Worm (Caenorhabditis elegans): ENCODE results near the gene C15C8.4.

The C15C8.4 gene

ce11 chrV:12744979-12745378, 2.3 kb downstream of the C15C8.4 start, which contains the start of gene C15C8.7 (continued):
- TF ChIP-seq R02D3.7 (tag; optimal IDR thresholded peaks at IDR 0.05) (no peak), dmd-6 (GFP tag; IDR thresholded peaks at IDR 0.05) (peak; percentile 46; the same call in 1 of the 2 replicates), nhr-77 (tag; optimal IDR thresholded peaks at IDR 0.05) (no peak), php-3 (GFP tag; IDR thresholded peaks at IDR 0.05) (0 out of 2 replicates have a peak, but pooled peaks have one; percentile 28), rbr-2 (tag; optimal IDR thresholded peaks at IDR 0.05) (no peak), ama-1 (optimal IDR thresholded peaks at IDR 0.05) (peak; percentile 9), mep-1 (tag; optimal IDR thresholded peaks at IDR 0.05) (peak; percentile 1), snpc-4 (tag; optimal IDR thresholded peaks at IDR 0.05) (no peak)

ce11 chrV:12743778-12744502, 3.3 kb downstream of the C15C8.4 start:
- TF ChIP-seq skn-1 (tag; optimal IDR thresholded peaks at IDR 0.05): no peak
- TF ChIP-seq zip-11 (GFP tag; IDR thresholded peaks at IDR 0.05): no peak
- no peak for TF ChIP-seq ceh-62 (tag; optimal IDR thresholded peaks at IDR 0.05)
- TF ChIP-seq aha-1 (tag): no peak
- no peak for TF ChIP-seq snpc-4 (tag; optimal IDR thresholded peaks at IDR 0.05)
- no peak for TF ChIP-seq F49E8.2 (tag; optimal IDR thresholded peaks at IDR 0.05; ENCODE audit: borderline replicate concordance)
- no peak for TF ChIP-seq ZK337.2 (GFP tag; IDR thresholded peaks at IDR 0.05)
- TF ChIP-seq F44E2.7 (GFP tag; IDR thresholded peaks at IDR 0.05): no peak
- TF ChIP-seq ceh-82 (tag; optimal IDR thresholded peaks at IDR 0.05): no peak
- no peak for TF ChIP-seq D1046.2 (GFP tag; IDR thresholded peaks at IDR 0.05)
- no peak for TF ChIP-seq gei-8 (GFP tag; optimal IDR thresholded peaks at IDR 0.05)
- no peak for TF ChIP-seq nhr-76 (tag; optimal IDR thresholded peaks at IDR 0.05)
- no peak for TF ChIP-seq lin-39 (tag; optimal IDR thresholded peaks at IDR 0.05)
- no peak for TF ChIP-seq ces-1 (GFP tag; optimal IDR thresholded peaks at IDR 0.05)
- no peak for TF ChIP-seq zfp-3 (GFP tag; conservative IDR thresholded peaks at IDR 0.05)
- TF ChIP-seq lin-13 (GFP tag; optimal IDR thresholded peaks at IDR 0.05): no peak
- TF ChIP-seq mep-1 (tag; optimal IDR thresholded peaks at IDR 0.05): peak; percentile 66
- TF ChIP-seq dve-1 (tag; optimal IDR thresholded peaks at IDR 0.05; ENCODE audit: insufficient read depth): peak; percentile 53
- TF ChIP-seq Y48G9A.11 (GFP tag; IDR thresholded peaks at IDR 0.05): no peak
- no peak for TF ChIP-seq hmg-1.1 (GFP tag; IDR thresholded peaks at IDR 0.05)
- no peak for TF ChIP-seq php-3 (GFP tag; IDR thresholded peaks at IDR 0.05)
- TF ChIP-seq lim-7 (GFP tag; IDR thresholded peaks at IDR 0.05): no peak
- TF ChIP-seq mxl-3 (GFP tag; optimal IDR thresholded peaks at IDR 0.05): no peak
- no peak for TF ChIP-seq jun-1 (tag; optimal IDR thresholded peaks at IDR 0.05)
- peak; percentile 62 for TF ChIP-seq duxl-1 (tag; optimal IDR thresholded peaks at IDR 0.05; ENCODE audit: poor library complexity)
- TF ChIP-seq F37D6.2 (tag; optimal IDR thresholded peaks at IDR 0.05): no peak
- TF ChIP-seq fos-1 (tag; optimal IDR thresholded peaks at IDR 0.05): no peak
- no peak for TF ChIP-seq dpl-1 (GFP tag; optimal IDR thresholded peaks at IDR 0.05)
- TF ChIP-seq sdz-12 (GFP tag; optimal IDR thresholded peaks at IDR 0.05): no peak
- TF ChIP-seq nhr-28 (tag; optimal IDR thresholded peaks at IDR 0.05): no peak
- TF ChIP-seq madf-5 (GFP tag; IDR thresholded peaks at IDR 0.05): no peak
- peak; percentile 49 for TF ChIP-seq nhr-102 (tag; optimal IDR thresholded peaks at IDR 0.05)
- TF ChIP-seq snpc-1.2 (GFP tag; IDR thresholded peaks at IDR 0.05): no peak
- no peak for TF ChIP-seq mdl-1 (tag; optimal IDR thresholded peaks at IDR 0.05)
- no peak for TF ChIP-seq hif-1 (tag; optimal IDR thresholded peaks at IDR 0.05)
- no peak for TF ChIP-seq daf-16 (GFP tag; optimal IDR thresholded peaks at IDR 0.05)
- no peak for TF ChIP-seq daf-16 (tag; optimal IDR thresholded peaks at IDR 0.05)
- no peak for TF ChIP-seq ceh-28 (tag; optimal IDR thresholded peaks at IDR 0.05)
- no peak for TF ChIP-seq fkh-10 (GFP tag; optimal IDR thresholded peaks at IDR 0.05)
- TF ChIP-seq ztf-7 (tag; optimal IDR thresholded peaks at IDR 0.05): no peak
- no peak for TF ChIP-seq daf-12 (tag; optimal IDR thresholded peaks at IDR 0.05)
- no peak for TF ChIP-seq unc-62 (GFP tag; optimal IDR thresholded peaks at IDR 0.05 in 1 of 2)
- no peak for TF ChIP-seq unc-62 (tag; optimal IDR thresholded peaks at IDR 0.05)
- TF ChIP-seq ZK546.5 (tag; optimal IDR thresholded peaks at IDR 0.05): no peak
- no peak for TF ChIP-seq lin-1 (GFP tag; IDR thresholded peaks at IDR 0.05)
